Fruit fly (Drosophila melanogaster) S2 (cell line): Measurements from ENCODE around the gene CG33090.

ENCODE experiments used
- CG8478 ChIP-seq: fragments of >200 bp; optimal IDR thresholded peaks from 2 replicates; lab custom pipeline; 2018
- CTCF ChIP-seq, 2 experiments: fragments of >200 bp; optimal IDR thresholded peaks; 2 replicates each; lab custom pipeline; 2018

DNA sequence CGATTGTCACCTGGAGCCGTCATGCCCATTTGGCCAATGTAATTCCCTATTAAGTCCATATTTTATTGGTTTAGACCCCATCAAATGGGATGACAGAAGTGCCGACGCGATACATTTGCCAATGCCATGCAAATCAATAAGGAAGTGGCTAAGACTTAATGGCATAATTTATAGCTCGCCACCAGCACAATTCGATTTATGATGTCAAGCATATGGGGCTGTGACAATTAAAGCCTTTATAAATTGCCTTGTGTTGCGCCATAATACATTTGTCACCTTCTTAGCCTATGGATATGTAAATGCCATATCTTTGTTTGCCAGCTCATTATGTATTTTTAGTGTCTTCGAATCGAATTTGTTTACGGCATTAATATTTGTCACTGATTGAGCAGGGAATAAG is 39.3 kb downstream of the CG33090 start:
- TF ChIP-seq CTCF (optimal IDR thresholded peaks at IDR 0.05; lab: Kevin White, UChicago): no peak
- TF ChIP-seq CG8478 (lab: Kevin White, UChicago): no peak
